Worm (Caenorhabditis elegans) whole organism, early embryonic: ENCODE data around the gene T26C5.5.

Experiments used
- aly-1 ChIP-seq: sonication (generic microtip); optimal IDR thresholded peaks from 2 replicates; lab custom pipeline; 2016; ENCODE audit warnings: missing genetic modification characterization, missing compliant biosample characterization
- ama-1 ChIP-seq: fragments of 150-350 bp; optimal IDR thresholded peaks from 2 replicates; lab custom pipeline; 2014
- ceh-13 ChIP-seq: fragments of 200-800 bp; sonication (Bioruptor generic); optimal IDR thresholded peaks from 2 replicates; lab custom pipeline; 2018; ENCODE audit warnings: mild to moderate bottlenecking, missing genetic modification characterization, missing compliant biosample characterization
- ets-7 ChIP-seq: sonication (generic microtip); optimal IDR thresholded peaks from 2 replicates; lab custom pipeline; 2016; ENCODE audit warnings: missing genotype, missing genetic modification characterization, missing compliant biosample characterization
- hmbx-1 ChIP-seq: sonication (generic microtip); optimal IDR thresholded peaks from 2 replicates; lab custom pipeline; 2016; ENCODE audit warnings: mild to moderate bottlenecking, missing genetic modification characterization, missing compliant biosample characterization
- hmg-4 ChIP-seq: fragments of 200-800 bp; sonication (Bioruptor generic); optimal IDR thresholded peaks from 2 replicates; lab custom pipeline; 2018; ENCODE audit warnings: mild to moderate bottlenecking, missing genetic modification characterization, missing compliant biosample characterization
- hnd-1 ChIP-seq: sonication (generic microtip); optimal IDR thresholded peaks from 2 replicates; lab custom pipeline; 2016; ENCODE audit warnings: missing genetic modification characterization, missing compliant biosample characterization
- pes-1 ChIP-seq: fragments of 200-800 bp; sonication (Bioruptor generic); IDR thresholded peaks from 2 replicates; pipeline ENCODE4 v1.3.6; 2022; ENCODE audit warnings: missing genetic modification reagents, missing genetic modification characterization, missing compliant biosample characterization
- scrt-1 ChIP-seq: fragments of 200-800 bp; sonication (Bioruptor generic); IDR thresholded peaks from 2 replicates; pipeline ENCODE4 v1.3.6; 2022; ENCODE audit warnings: missing genetic modification characterization, missing compliant biosample characterization
- sea-1 ChIP-seq: fragments of 200-800 bp; sonication (Bioruptor generic); conservative IDR thresholded peaks from 2 replicates; pipeline ENCODE4 v1.3.6; 2022; ENCODE audit warnings: missing genetic modification characterization, missing compliant biosample characterization
- tbx-11 ChIP-seq: fragments of 200-800 bp; sonication (Bioruptor generic); IDR thresholded peaks from 2 replicates; pipeline ENCODE4 v1.3.6; 2022; ENCODE audit warnings: missing genetic modification characterization, missing compliant biosample characterization
- tra-4 ChIP-seq: sonication (generic microtip); optimal IDR thresholded peaks from 2 replicates; lab custom pipeline; 2017; ENCODE audit warnings: missing genetic modification characterization, missing compliant biosample characterization

ce11 chrII:9272942-9273341 is 26.4 kb upstream of the T26C5.5 start, which contains the start of gene C01G6.4:
- TF ChIP-seq ets-7 (tag; lab: Kevin White, UChicago) (no peak), sea-1 (GFP tag; lab: Robert Waterston, UW) (no peak), ceh-13 (GFP tag; lab: Kevin White, UChicago) (no peak), ama-1 (lab: Kevin White, UChicago) (no peak), hnd-1 (no peak), tra-4 (tag; lab: Kevin White, UChicago) (no peak), aly-1 (tag; lab: Kevin White, UChicago) (no peak), hmg-4 (GFP tag; lab: Kevin White, UChicago) (no peak), scrt-1 (GFP tag; lab: Robert Waterston, UW) (no peak), hmbx-1 (tag; lab: Kevin White, UChicago) (no peak), pes-1 (GFP tag; lab: Robert Waterston, UW) (no peak), tbx-11 (no peak)
